Worm (Caenorhabditis elegans): Measurements from ENCODE around the gene txt-4.

Gene txt-4

ce11 chrIV:1523418-1523817 lies 13.1 kb downstream of the txt-4 start, which contains the start of gene K03H6.1:
Gene K03H6.1, plus strand, starts transcription at chrIV:1523718.
- TF ChIP-seq ceh-14 (tag; optimal IDR thresholded peaks at IDR 0.05) (no peak), elt-4 (tag; optimal IDR thresholded peaks at IDR 0.05) (no peak), lin-11 (tag; optimal IDR thresholded peaks at IDR 0.05) (no peak), pag-3 (tag; optimal IDR thresholded peaks at IDR 0.05; ENCODE audit: borderline replicate concordance) (no peak), unc-86 (tag; optimal IDR thresholded peaks at IDR 0.05) (no peak), ahr-1 (tag; optimal IDR thresholded peaks at IDR 0.05) (no peak), ref-2 (tag; optimal IDR thresholded peaks at IDR 0.05) (no peak), fkh-10 (GFP tag; optimal IDR thresholded peaks at IDR 0.05) (no peak), lim-6 (tag; optimal IDR thresholded peaks at IDR 0.05) (no peak), K09A11.1 (tag; optimal IDR thresholded peaks at IDR 0.05; ENCODE audit: insufficient read depth) (no peak), rnt-1 (tag; optimal IDR thresholded peaks at IDR 0.05) (no peak), hlh-30 (tag; optimal IDR thresholded peaks at IDR 0.05; ENCODE audit: insufficient read depth) (no peak), ztf-16 (tag; optimal IDR thresholded peaks at IDR 0.05) (no peak), ceh-18 (tag; optimal IDR thresholded peaks at IDR 0.05) (no peak), ceh-19 (GFP tag; optimal IDR thresholded peaks at IDR 0.05) (no peak), sox-2 (GFP tag; IDR thresholded peaks at IDR 0.05) (no peak), che-1 (tag; optimal IDR thresholded peaks at IDR 0.05) (no peak)

ce11 chrIV:1536316-1536715 lies 26.0 kb downstream of the txt-4 start, which contains the start of gene K03H6.5:
Gene K03H6.5, minus strand, starts transcription at chrIV:1536416.
- no peak for TF ChIP-seq gmeb-2 (tag; optimal IDR thresholded peaks at IDR 0.05)
- TF ChIP-seq hlh-30 (tag; optimal IDR thresholded peaks at IDR 0.05; ENCODE audit: insufficient read depth): no peak
- TF ChIP-seq ceh-31 (tag; optimal IDR thresholded peaks at IDR 0.05): no peak
- TF ChIP-seq hlh-8 (tag; optimal IDR thresholded peaks at IDR 0.05): no peak
- TF ChIP-seq dmd-4 (tag; optimal IDR thresholded peaks at IDR 0.05; ENCODE audit: borderline replicate concordance): no peak

- TF ChIP-seq hlh-8 (tag; optimal IDR thresholded peaks at IDR 0.05): no peak
- TF ChIP-seq che-1 (tag; optimal IDR thresholded peaks at IDR 0.05): no peak
- TF ChIP-seq mec-3 (tag; optimal IDR thresholded peaks at IDR 0.05; ENCODE audit: borderline replicate concordance): no peak
- no peak for TF ChIP-seq hlh-13 (GFP tag; optimal IDR thresholded peaks at IDR 0.05)
- no peak for TF ChIP-seq fkh-10 (GFP tag; optimal IDR thresholded peaks at IDR 0.05)
- no peak for TF ChIP-seq pros-1 (tag; optimal IDR thresholded peaks at IDR 0.05)
- no peak for TF ChIP-seq Y22D7AL.16 (tag; optimal IDR thresholded peaks at IDR 0.05)
- TF ChIP-seq elt-2 (tag; optimal IDR thresholded peaks at IDR 0.05): no peak
- no peak for TF ChIP-seq ceh-48 (tag; optimal IDR thresholded peaks at IDR 0.05)
- no peak for TF ChIP-seq ceh-22 (tag; optimal IDR thresholded peaks at IDR 0.05)
- no peak for TF ChIP-seq ceh-30 (tag; optimal IDR thresholded peaks at IDR 0.05)
- TF ChIP-seq fax-1 (tag; optimal IDR thresholded peaks at IDR 0.05): no peak
- no peak for TF ChIP-seq lim-6 (tag; optimal IDR thresholded peaks at IDR 0.05)
- TF ChIP-seq C38D4.7 (GFP tag; optimal IDR thresholded peaks at IDR 0.05): no peak
- no peak for TF ChIP-seq hlh-15 (tag; optimal IDR thresholded peaks at IDR 0.05)
- TF ChIP-seq tbx-2 (tag; optimal IDR thresholded peaks at IDR 0.05): no peak
- TF ChIP-seq nfya-1 (tag; optimal IDR thresholded peaks at IDR 0.05): no peak
- TF ChIP-seq gmeb-2 (tag; optimal IDR thresholded peaks at IDR 0.05): no peak
Observed at ce11 chrIV:1547129-1547528, 36.8 kb downstream of the txt-4 start.

ce11 chrIV:1548457-1548861 lies 38.1 kb downstream of the txt-4 start, which contains the start of gene col-107:
Gene col-107, plus strand, starts transcription at chrIV:1548721.
- peak; percentile 7 for TF ChIP-seq nfya-1 (tag; optimal IDR thresholded peaks at IDR 0.05)
- TF ChIP-seq dve-1 (tag; optimal IDR thresholded peaks at IDR 0.05): peak; percentile 5
- no peak for TF ChIP-seq unc-42 (tag; optimal IDR thresholded peaks at IDR 0.05)

Measured in whole organism, late embryonic.